Worm (Caenorhabditis elegans): ENCODE results near the gene grd-5.

DNA sequence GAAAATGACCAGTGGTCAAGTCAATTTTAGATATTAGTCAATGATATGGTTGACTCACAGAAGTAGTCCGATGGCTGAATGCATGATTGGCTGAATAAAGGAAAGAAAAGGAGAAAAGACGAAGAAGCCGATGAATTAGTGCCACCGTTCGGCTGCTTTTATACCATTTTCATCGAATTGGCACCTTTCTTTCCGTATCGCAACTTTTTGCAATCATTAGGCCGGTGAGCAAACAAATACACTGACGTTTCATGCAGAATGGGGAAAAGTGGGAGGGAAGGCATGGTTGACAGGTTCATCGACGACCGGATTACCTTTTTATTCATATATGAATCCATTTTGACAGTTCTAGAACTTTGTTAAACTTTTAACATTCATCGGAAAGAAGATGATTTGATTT, 2.4 kb downstream of the grd-5 start, which contains the start of gene idpc-2:
- TF ChIP-seq ama-1 (optimal IDR thresholded peaks at IDR 0.05) (no peak), nhr-11 (tag; optimal IDR thresholded peaks at IDR 0.05) (no peak), lsy-2 (tag; optimal IDR thresholded peaks at IDR 0.05) (no peak), unc-62 (GFP tag; optimal IDR thresholded peaks at IDR 0.05) (no peak), skn-1 (tag; optimal IDR thresholded peaks at IDR 0.05) (no peak), nhr-77 (tag; optimal IDR thresholded peaks at IDR 0.05) (no peak)
